Fruit fly (Drosophila melanogaster) whole organism, embryonic: Measurements from ENCODE around the gene CG10019.

Experiments used
- Abd-B ChIP-seq: fragments of 200-800 bp; sonication (Bioruptor generic); optimal IDR thresholded peaks from 2 replicates; lab custom pipeline; 2018; ENCODE audit warnings: missing biosample characterization, mild to moderate bottlenecking, missing genetic modification characterization, moderate library complexity
- Asciz ChIP-seq: fragments of 200-800 bp; sonication (Bioruptor generic); optimal IDR thresholded peaks from 2 replicates; lab custom pipeline; 2017; ENCODE audit warnings: missing biosample characterization, mild to moderate bottlenecking, missing genetic modification characterization, missing genetic modification reagents
- Atf3 ChIP-seq: fragments of 200-800 bp; sonication (Bioruptor generic); optimal IDR thresholded peaks from 3 replicates; lab custom pipeline; 2016; ENCODE audit warnings: missing biosample characterization, missing genetic modification characterization
- BEAF-32 ChIP-seq: fragments of 200-800 bp; sonication (Bioruptor generic); optimal IDR thresholded peaks from 3 replicates; lab custom pipeline; 2017; ENCODE audit warnings: missing biosample characterization, missing genetic modification characterization, mild to moderate bottlenecking, moderate library complexity, missing genetic modification reagents
- CG10462 ChIP-seq: fragments of 200-800 bp; sonication (Bioruptor generic); optimal IDR thresholded peaks from 2 replicates; lab custom pipeline; 2016; ENCODE audit warnings: missing biosample characterization, missing genetic modification characterization
- CG12219 ChIP-seq: fragments of 200-800 bp; sonication (Bioruptor generic); optimal IDR thresholded peaks from 3 replicates; lab custom pipeline; 2018; ENCODE audit warnings: missing biosample characterization, mild to moderate bottlenecking, missing genetic modification characterization
- CG1233 ChIP-seq: fragments of 200-800 bp; sonication (Bioruptor generic); optimal IDR thresholded peaks from 4 replicates; lab custom pipeline; 2018; ENCODE audit warnings: missing biosample characterization, mild to moderate bottlenecking, missing genetic modification characterization
- CG13123 ChIP-seq: fragments of 200-800 bp; sonication (Bioruptor generic); optimal IDR thresholded peaks from 2 replicates; lab custom pipeline; 2016; ENCODE audit warnings: missing biosample characterization, missing genetic modification characterization
- CG14050 ChIP-seq: fragments of 200-800 bp; sonication (Bioruptor generic); IDR thresholded peaks from 3 replicates; pipeline ENCODE4 v1.3.6; 2022; ENCODE audit warnings: missing biosample characterization, missing genetic modification characterization
- CG15479 ChIP-seq: fragments of 200-800 bp; sonication (Bioruptor generic); optimal IDR thresholded peaks from 3 replicates; lab custom pipeline; 2019; ENCODE audit warnings: missing biosample characterization, mild to moderate bottlenecking, missing genetic modification characterization, moderate library complexity
- CG18619 ChIP-seq: fragments of 200-800 bp; sonication (Bioruptor generic); optimal IDR thresholded peaks from 3 replicates; lab custom pipeline; 2017; ENCODE audit warnings: missing biosample characterization, mild to moderate bottlenecking, missing genetic modification characterization
- CG2712 ChIP-seq: fragments of 200-800 bp; optimal IDR thresholded peaks from 3 replicates; lab custom pipeline; 2019; ENCODE audit warnings: missing biosample characterization, mild to moderate bottlenecking, missing genetic modification characterization, moderate library complexity
- CG31224 ChIP-seq: fragments of 200-800 bp; sonication (Bioruptor generic); IDR thresholded peaks from 2 replicates; pipeline ENCODE4 v1.3.6; 2022; ENCODE audit warnings: missing biosample characterization, missing genetic modification characterization
- CG3281 ChIP-seq: fragments of 200-800 bp; sonication (Bioruptor generic); optimal IDR thresholded peaks from 3 replicates; lab custom pipeline; 2017; ENCODE audit warnings: missing biosample characterization, mild to moderate bottlenecking, missing genetic modification characterization
- CG4404 ChIP-seq: fragments of 200-800 bp; sonication (Bioruptor generic); IDR thresholded peaks from 2 replicates; pipeline ENCODE4 v1.3.6; 2022; ENCODE audit warnings: missing biosample characterization, missing genetic modification characterization
- CG4707 ChIP-seq: fragments of 200-800 bp; sonication (Bioruptor generic); optimal IDR thresholded peaks from 2 replicates; lab custom pipeline; 2018; ENCODE audit warnings: missing biosample characterization, mild to moderate bottlenecking, missing genetic modification characterization, moderate library complexity
- CG5180 ChIP-seq: fragments of 200-800 bp; sonication (Bioruptor generic); optimal IDR thresholded peaks from 3 replicates; lab custom pipeline; 2017; ENCODE audit warnings: missing biosample characterization, missing genetic modification characterization, mild to moderate bottlenecking, moderate library complexity, missing genetic modification reagents
- CG6765 ChIP-seq: fragments of 200-800 bp; sonication (Bioruptor generic); optimal IDR thresholded peaks from 3 replicates; lab custom pipeline; 2017; ENCODE audit warnings: missing biosample characterization, mild to moderate bottlenecking, missing genetic modification characterization
- CG7987 ChIP-seq: fragments of 200-800 bp; sonication (Bioruptor generic); optimal IDR thresholded peaks from 2 replicates; lab custom pipeline; 2018; ENCODE audit warnings: missing biosample characterization, mild to moderate bottlenecking, missing genetic modification characterization, moderate library complexity
- CG9817 ChIP-seq: fragments of 200-800 bp; sonication (Bioruptor generic); optimal IDR thresholded peaks from 2 replicates; lab custom pipeline; 2018; ENCODE audit warnings: missing biosample characterization, mild to moderate bottlenecking, missing genetic modification characterization, moderate library complexity
- CG9932 ChIP-seq: fragments of 200-800 bp; sonication (Bioruptor generic); IDR thresholded peaks from 2 replicates; pipeline ENCODE4 v1.3.6; 2022; ENCODE audit warnings: missing biosample characterization, missing genetic modification characterization
- D ChIP-seq, 2 experiments: fragments of 200-800 bp in 1 of 2; fragments of >200 bp in 1 of 2; sonication (Bioruptor generic) in 1 of 2; optimal IDR thresholded peaks; 2 replicates in 1 of 2; 3 replicates in 1 of 2; lab custom pipeline; 2017; ENCODE audit warnings: mild to moderate bottlenecking in 1 of 2, missing biosample characterization in 1 of 2, missing genetic modification characterization in 1 of 2, missing genetic modification reagents in 1 of 2
- Dad ChIP-seq: fragments of 200-800 bp; sonication (Bioruptor generic); optimal IDR thresholded peaks from 3 replicates; lab custom pipeline; 2016; ENCODE audit warnings: missing biosample characterization, missing genetic modification characterization
- Dbx ChIP-seq: fragments of 200-800 bp; sonication (Bioruptor generic); IDR thresholded peaks from 3 replicates; pipeline ENCODE4 v1.3.6; 2022; ENCODE audit warnings: missing biosample characterization, missing genetic modification characterization
- Dek ChIP-seq: fragments of 200-800 bp; sonication (Bioruptor generic); optimal IDR thresholded peaks from 3 replicates; lab custom pipeline; 2019; ENCODE audit warnings: missing biosample characterization, mild to moderate bottlenecking, missing genetic modification characterization, moderate library complexity
- Dp ChIP-seq: fragments of 200-800 bp; sonication (Bioruptor generic); optimal IDR thresholded peaks from 2 replicates; lab custom pipeline; 2018; ENCODE audit warnings: missing biosample characterization, mild to moderate bottlenecking, missing genetic modification characterization, moderate library complexity
- E2f2 ChIP-seq: fragments of 200-800 bp; sonication (Bioruptor generic); IDR thresholded peaks from 2 replicates; pipeline ENCODE4 v1.3.6; 2022; ENCODE audit warnings: missing biosample characterization, missing genetic modification characterization
- HHEX ChIP-seq: fragments of 200-800 bp; sonication (Bioruptor generic); optimal IDR thresholded peaks from 3 replicates; lab custom pipeline; 2017; ENCODE audit warnings: missing biosample characterization, mild to moderate bottlenecking, missing genetic modification characterization, missing genetic modification reagents
- HLH4C ChIP-seq: fragments of 200-800 bp; sonication (Bioruptor generic); IDR thresholded peaks from 3 replicates; pipeline ENCODE4 v1.3.6; 2022; ENCODE audit warnings: missing biosample characterization, missing genetic modification characterization; ENCODE audit not compliant: partially characterized antibody
- Lhr ChIP-seq: fragments of 200-800 bp; sonication (Bioruptor generic); optimal IDR thresholded peaks from 3 replicates; lab custom pipeline; 2017; ENCODE audit warnings: mild to moderate bottlenecking, missing biosample characterization, missing genetic modification reagents, missing genetic modification characterization
- Lim3 ChIP-seq: fragments of 200-800 bp; sonication (Bioruptor generic); IDR thresholded peaks from 2 replicates; pipeline ENCODE4 v1.3.6; 2022; ENCODE audit warnings: missing biosample characterization, missing genetic modification characterization
- Mrtf ChIP-seq: fragments of 200-800 bp; sonication (Bioruptor generic); IDR thresholded peaks from 3 replicates; pipeline ENCODE4 v1.3.6; 2022; ENCODE audit warnings: missing biosample characterization, missing genetic modification characterization
- Scr ChIP-seq: fragments of 200-800 bp; sonication (Bioruptor generic); IDR thresholded peaks from 2 replicates; pipeline ENCODE4 v1.3.6; 2022; ENCODE audit warnings: missing biosample characterization, missing genetic modification characterization; ENCODE audit not compliant: partially characterized antibody
- ap ChIP-seq: fragments of 200-800 bp; sonication (Bioruptor generic); IDR thresholded peaks from 2 replicates; pipeline ENCODE4 v1.3.6; 2022; ENCODE audit warnings: missing biosample characterization, missing genetic modification characterization
- cato ChIP-seq: fragments of 200-800 bp; sonication (Bioruptor generic); optimal IDR thresholded peaks from 2 replicates; lab custom pipeline; 2016; ENCODE audit warnings: missing biosample characterization, missing genetic modification characterization, borderline replicate concordance
- dmrt99B ChIP-seq: fragments of 200-800 bp; sonication (Bioruptor generic); optimal IDR thresholded peaks from 2 replicates; lab custom pipeline; 2018; ENCODE audit warnings: missing biosample characterization, mild to moderate bottlenecking, missing genetic modification characterization, moderate library complexity
- ems ChIP-seq: fragments of 200-800 bp; sonication (Bioruptor generic); optimal IDR thresholded peaks from 3 replicates; lab custom pipeline; 2016; ENCODE audit warnings: missing biosample characterization, missing genetic modification characterization
- eve ChIP-seq, 2 experiments: fragments of >200 bp; optimal IDR thresholded peaks; 2 replicates each; lab custom pipeline; 2017; ENCODE audit warnings: missing biosample characterization in 2 of 2, missing genetic modification characterization in 2 of 2
- fru ChIP-seq: fragments of >200 bp; optimal IDR thresholded peaks from 2 replicates; lab custom pipeline; 2017
- gcm ChIP-seq: fragments of 200-800 bp; sonication (Bioruptor generic); optimal IDR thresholded peaks from 2 replicates; lab custom pipeline; 2019; ENCODE audit warnings: missing biosample characterization, mild to moderate bottlenecking, missing genetic modification characterization, moderate library complexity
- gfzf ChIP-seq: fragments of 200-800 bp; sonication (Bioruptor generic); optimal IDR thresholded peaks from 2 replicates; lab custom pipeline; 2016; ENCODE audit warnings: missing biosample characterization, mild to moderate bottlenecking, missing genetic modification characterization, moderate library complexity
- hb ChIP-seq: fragments of 200-800 bp; sonication (Bioruptor generic); IDR thresholded peaks from 3 replicates; pipeline ENCODE4 v1.3.6; 2022; ENCODE audit warnings: missing biosample characterization, missing genetic modification characterization; ENCODE audit not compliant: partially characterized antibody
- kay ChIP-seq: fragments of 200-800 bp; sonication (Bioruptor generic); optimal IDR thresholded peaks from 2 replicates; lab custom pipeline; 2016; ENCODE audit warnings: missing biosample characterization, missing genetic modification characterization
- klu ChIP-seq: fragments of 200-800 bp; sonication (Bioruptor generic); IDR thresholded peaks from 2 replicates; pipeline ENCODE4 v1.3.6; 2022; ENCODE audit warnings: missing biosample characterization, missing genetic modification characterization
- luna ChIP-seq: fragments of 200-800 bp; sonication (Bioruptor generic); optimal IDR thresholded peaks from 2 replicates; lab custom pipeline; 2016; ENCODE audit warnings: missing biosample characterization, missing genetic modification characterization
- onecut ChIP-seq: fragments of 200-800 bp; sonication (Bioruptor generic); IDR thresholded peaks from 2 replicates; pipeline ENCODE4 v1.3.6; 2022; ENCODE audit warnings: missing biosample characterization, missing genetic modification characterization
- pita ChIP-seq: fragments of 200-800 bp; sonication (Bioruptor generic); optimal IDR thresholded peaks from 2 replicates; lab custom pipeline; 2017; ENCODE audit warnings: missing biosample characterization, mild to moderate bottlenecking, missing genetic modification characterization
- pnt ChIP-seq: fragments of 200-800 bp; sonication (Bioruptor generic); optimal IDR thresholded peaks from 3 replicates; lab custom pipeline; 2016; ENCODE audit warnings: missing biosample characterization, missing genetic modification characterization
- vnd ChIP-seq: fragments of 200-800 bp; sonication (Bioruptor generic); IDR thresholded peaks from 3 replicates; pipeline ENCODE4 v1.3.6; 2022; ENCODE audit warnings: missing biosample characterization, missing genetic modification characterization; ENCODE audit not compliant: partially characterized antibody

CG10019 gene

DNA sequence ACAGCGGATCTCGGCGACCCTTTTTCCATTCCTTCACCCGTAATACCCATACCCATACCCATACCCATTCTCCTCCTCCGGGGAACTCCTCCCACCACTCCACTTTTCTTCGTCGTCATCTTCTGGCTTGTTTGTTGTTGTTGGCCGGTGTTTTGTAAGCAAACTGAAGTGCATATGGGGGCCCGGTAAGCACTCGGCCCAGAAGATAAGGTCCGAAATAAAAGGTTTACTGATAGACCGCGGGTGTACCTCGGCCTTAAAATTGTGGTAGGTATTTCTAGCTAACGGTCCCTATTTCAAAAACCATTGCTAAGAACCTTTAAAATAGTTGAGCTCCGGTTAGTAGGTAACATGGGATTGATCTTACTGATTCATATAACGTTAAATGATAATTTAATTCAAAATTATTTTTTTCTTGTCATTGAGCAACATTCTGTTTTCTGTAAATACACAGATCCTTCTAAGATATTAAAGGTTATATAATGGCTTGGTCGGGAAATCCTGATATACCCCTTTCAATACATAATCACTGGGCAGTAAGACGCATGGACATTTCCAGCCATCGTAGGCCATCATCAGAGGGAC is 45.6 kb downstream of the CG10019 start (continued):
- no peak for TF ChIP-seq gfzf (GFP tag; lab: Kevin White, UChicago)
- peak; percentile 37; the same call in 1 of the 2 replicates for TF ChIP-seq ap
- TF ChIP-seq E2f2 (GFP tag; lab: Robert Waterston, UW), result no peak; the same call in 1 of the 2 replicates
- TF ChIP-seq Dek (tag; lab: Kevin White, UChicago), result no peak
- TF ChIP-seq Lim3 (GFP tag; lab: Robert Waterston, UW), result no peak
- TF ChIP-seq CG4404, result peak; percentile 82
- TF ChIP-seq CG5180 (GFP tag; lab: Kevin White, UChicago), result no peak
- no peak for TF ChIP-seq Mrtf
- no peak for TF ChIP-seq HLH4C (GFP tag; lab: Robert Waterston, UW)
- no peak for TF ChIP-seq pita (GFP tag; lab: Kevin White, UChicago)
- no peak for TF ChIP-seq Dp (GFP tag; lab: Kevin White, UChicago)
- TF ChIP-seq dmrt99B, result peak; percentile 53
- peak; percentile 13 for TF ChIP-seq CG18619 (GFP tag; lab: Kevin White, UChicago)
- TF ChIP-seq CG4707 (GFP tag; lab: Kevin White, UChicago), result no peak
- TF ChIP-seq CG9817, result no peak
- TF ChIP-seq klu (GFP tag; lab: Robert Waterston, UW), result 0 out of 2 replicates have a peak, but pooled peaks have one; percentile 7
- peak; percentile 38 for TF ChIP-seq CG10462 (GFP tag; lab: Kevin White, UChicago)
- peak; percentile 0 for TF ChIP-seq CG13123 (GFP tag; lab: Kevin White, UChicago)
- TF ChIP-seq cato (GFP tag; lab: Kevin White, UChicago), result no peak
- TF ChIP-seq BEAF-32 (GFP tag; lab: Kevin White, UChicago), result no peak
- no peak for TF ChIP-seq gcm (GFP tag; lab: Kevin White, UChicago)
- TF ChIP-seq CG9932, result no peak
- no peak for TF ChIP-seq Dad (GFP tag; lab: Kevin White, UChicago)
- TF ChIP-seq CG1233 (GFP tag; lab: Kevin White, UChicago), result no peak
- TF ChIP-seq CG15479 (GFP tag; lab: Kevin White, UChicago), result no peak
- no peak for TF ChIP-seq CG6765 (GFP tag; lab: Kevin White, UChicago)
- TF ChIP-seq D (optimal IDR thresholded peaks at IDR 0.05; lab: Kevin White, UChicago), result no peak
- peak; percentile 13 for TF ChIP-seq D (GFP tag; optimal IDR thresholded peaks at IDR 0.05; lab: Kevin White, UChicago)
- TF ChIP-seq onecut (GFP tag; lab: Robert Waterston, UW), result no peak
- no peak for TF ChIP-seq HHEX (GFP tag; lab: Kevin White, UChicago)
- no peak for TF ChIP-seq hb (GFP tag; lab: Robert Waterston, UW)
- TF ChIP-seq Dbx (GFP tag; lab: Robert Waterston, UW), result no peak
- peak; percentile 21 for TF ChIP-seq Asciz (GFP tag; lab: Kevin White, UChicago)
- no peak for TF ChIP-seq CG31224 (GFP tag; lab: Robert Waterston, UW)
- peak; percentile 71 for TF ChIP-seq CG2712 (tag; lab: Kevin White, UChicago)
- TF ChIP-seq fru, result no peak
- TF ChIP-seq luna (GFP tag; lab: Kevin White, UChicago), result no peak
- TF ChIP-seq Scr (GFP tag; lab: Robert Waterston, UW), result no peak
- TF ChIP-seq Atf3, result peak; percentile 22
- TF ChIP-seq CG12219, result no peak
- peak; percentile 30 for TF ChIP-seq Abd-B (GFP tag; lab: Kevin White, UChicago)
- no peak for TF ChIP-seq vnd (GFP tag; lab: Robert Waterston, UW)
- no peak for TF ChIP-seq Lhr (GFP tag; lab: Kevin White, UChicago)
- TF ChIP-seq CG7987 (GFP tag; lab: Kevin White, UChicago), result no peak
- TF ChIP-seq pnt (GFP tag; lab: Kevin White, UChicago), result peak; percentile 35
- TF ChIP-seq CG3281 (GFP tag; lab: Kevin White, UChicago), result peak; percentile 1
- TF ChIP-seq kay (GFP tag; lab: Kevin White, UChicago), result no peak
- TF ChIP-seq ems (GFP tag; lab: Kevin White, UChicago), result no peak
- TF ChIP-seq eve (GFP tag; optimal IDR thresholded peaks at IDR 0.05; lab: Kevin White, UChicago), result peak in 1 of 2 experiments; percentile 72
- no peak for TF ChIP-seq CG14050 (GFP tag; lab: Robert Waterston, UW)
